Worm (Caenorhabditis elegans): ENCODE measurements around the gene K07E12.2.

ce11 chrIII:6723089-6723488, 14.0 kb upstream of the K07E12.2 start, which contains the start of gene F37A4.1:
- TF ChIP-seq nhr-28 (tag; optimal IDR thresholded peaks at IDR 0.05) (no peak), ces-1 (GFP tag; optimal IDR thresholded peaks at IDR 0.05) (no peak), F26F4.8 (GFP tag; conservative IDR thresholded peaks at IDR 0.05) (no peak), nhr-76 (tag; optimal IDR thresholded peaks at IDR 0.05) (no peak), nhr-11 (tag; optimal IDR thresholded peaks at IDR 0.05) (no peak), fos-1 (tag; optimal IDR thresholded peaks at IDR 0.05) (no peak), ama-1 (optimal IDR thresholded peaks at IDR 0.05) (no peak), daf-19 (GFP tag; conservative IDR thresholded peaks at IDR 0.05) (no peak), spr-3 (GFP tag; optimal IDR thresholded peaks at IDR 0.05) (no peak), mdt-29 (GFP tag; IDR thresholded peaks at IDR 0.05) (no peak), gei-8 (GFP tag; optimal IDR thresholded peaks at IDR 0.05) (no peak), hif-1 (tag; optimal IDR thresholded peaks at IDR 0.05) (no peak), dmd-6 (GFP tag; IDR thresholded peaks at IDR 0.05) (no peak)

Measured in whole organism, L4 larva.